Worm (Caenorhabditis elegans): Measurements from ENCODE around the gene srx-136.

DNA sequence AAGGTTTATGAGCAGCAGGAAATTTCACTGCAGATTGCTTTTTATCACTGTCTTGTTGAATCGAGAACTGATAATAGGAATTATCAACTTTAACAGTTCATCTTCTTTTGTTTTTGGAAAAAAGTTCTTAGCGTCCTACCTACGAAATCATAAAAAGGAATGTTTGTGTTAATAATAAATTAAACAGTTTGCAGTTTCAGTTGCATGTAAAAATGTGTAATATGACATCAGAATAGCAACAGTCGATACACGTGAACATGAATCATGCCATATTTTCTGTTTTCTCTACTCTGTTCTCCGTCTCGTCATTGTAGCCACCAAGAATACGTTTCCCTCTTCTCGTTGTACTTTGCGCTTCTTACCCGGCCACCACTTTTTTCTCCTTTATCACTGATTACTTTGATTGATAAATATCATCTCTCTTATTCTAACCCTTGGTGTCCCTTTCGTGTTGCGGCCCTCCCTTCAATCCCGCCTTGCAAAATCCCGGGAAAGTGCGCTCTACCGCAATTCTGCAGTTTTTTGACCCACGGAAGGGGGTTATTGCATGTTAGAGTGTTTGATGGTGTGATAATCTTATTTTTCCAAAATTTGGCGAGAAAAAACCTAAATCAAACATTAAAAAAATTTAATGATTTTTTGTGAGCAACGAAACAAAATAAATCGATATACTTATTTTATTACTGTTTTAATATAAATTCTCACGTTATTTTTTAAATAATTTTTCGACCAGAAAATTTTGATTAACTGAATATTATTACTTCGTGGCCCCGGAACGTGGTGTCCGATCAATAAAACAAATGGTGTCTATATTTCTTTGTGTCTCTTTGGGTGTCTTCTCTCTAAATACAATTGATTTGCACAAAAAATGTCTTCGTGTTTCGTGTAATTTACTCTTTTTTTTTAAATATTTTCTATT lies 35.5 kb downstream of the srx-136 start, which contains the start of gene sptl-3:
- TF ChIP-seq cebp-2 (GFP tag; IDR thresholded peaks at IDR 0.05) (no peak), F57C9.4 (tag; optimal IDR thresholded peaks at IDR 0.05) (no peak), ztf-28 (GFP tag; IDR thresholded peaks at IDR 0.05) (no peak), ztf-25 (GFP tag; IDR thresholded peaks at IDR 0.05) (no peak), snpc-4 (GFP tag; optimal IDR thresholded peaks at IDR 0.05) (no peak), snpc-4 (tag; optimal IDR thresholded peaks at IDR 0.05) (no peak), attf-6 (GFP tag; IDR thresholded peaks at IDR 0.05) (no peak), tlf-1 (GFP tag; optimal IDR thresholded peaks at IDR 0.05) (no peak), madf-6 (GFP tag; IDR thresholded peaks at IDR 0.05) (no peak), Y56A3A.18 (GFP tag; IDR thresholded peaks at IDR 0.05) (no peak), F55B11.4 (tag; optimal IDR thresholded peaks at IDR 0.05; ENCODE audit: borderline replicate concordance, insufficient read depth) (no peak), F49E8.2 (tag; optimal IDR thresholded peaks at IDR 0.05; ENCODE audit: insufficient read depth) (no peak)
